Fruit fly (Drosophila melanogaster) whole organism, prepupa: ENCODE measurements around the gene fd96Ca.

Experiments used
- Blimp-1 ChIP-seq: fragments of 200-800 bp; sonication (Bioruptor generic); optimal IDR thresholded peaks from 3 replicates; lab custom pipeline; 2017; ENCODE audit warnings: missing biosample characterization, missing genetic modification characterization, mild to moderate bottlenecking, moderate library complexity, missing genetic modification reagents
- CG10631 ChIP-seq: fragments of 200-800 bp; sonication (Bioruptor generic); optimal IDR thresholded peaks from 2 replicates; lab custom pipeline; 2016; ENCODE audit warnings: missing biosample characterization, missing genetic modification characterization
- CG10669 ChIP-seq: fragments of 200-800 bp; sonication (Bioruptor generic); optimal IDR thresholded peaks from 3 replicates; lab custom pipeline; 2018; ENCODE audit warnings: missing biosample characterization, mild to moderate bottlenecking, missing genetic modification characterization, moderate library complexity
- CG11294 ChIP-seq: fragments of 200-800 bp; sonication (Bioruptor generic); IDR thresholded peaks from 2 replicates; pipeline ENCODE4 v1.3.6; 2022; ENCODE audit warnings: missing biosample characterization, missing genetic modification characterization
- CG11762 ChIP-seq: fragments of 200-800 bp; sonication (Bioruptor generic); optimal IDR thresholded peaks from 3 replicates; lab custom pipeline; 2016; ENCODE audit warnings: missing biosample characterization, missing genetic modification characterization; ENCODE audit not compliant: insufficient read depth
- CG1621 ChIP-seq: fragments of 200-800 bp; sonication (Bioruptor generic); optimal IDR thresholded peaks from 3 replicates; lab custom pipeline; 2018; ENCODE audit warnings: missing biosample characterization, mild to moderate bottlenecking, missing genetic modification characterization
- CG16779 ChIP-seq: fragments of 200-800 bp; sonication (Bioruptor generic); optimal IDR thresholded peaks from 3 replicates; lab custom pipeline; 2017; ENCODE audit warnings: missing biosample characterization, mild to moderate bottlenecking, missing genetic modification characterization
- CG3032 ChIP-seq: fragments of 200-800 bp; optimal IDR thresholded peaks from 2 replicates; lab custom pipeline; 2019; ENCODE audit warnings: missing biosample characterization, mild to moderate bottlenecking, missing genetic modification characterization, moderate library complexity
- CG31627 ChIP-seq: fragments of 200-800 bp; sonication (Bioruptor generic); optimal IDR thresholded peaks from 3 replicates; lab custom pipeline; 2016; ENCODE audit warnings: missing biosample characterization, missing genetic modification characterization
- CG32006 ChIP-seq: fragments of 200-800 bp; sonication (Bioruptor generic); optimal IDR thresholded peaks from 3 replicates; lab custom pipeline; 2017; ENCODE audit warnings: missing biosample characterization, mild to moderate bottlenecking, missing genetic modification characterization
- CG34406 ChIP-seq: fragments of 200-800 bp; sonication (Bioruptor generic); optimal IDR thresholded peaks from 3 replicates; lab custom pipeline; 2016; ENCODE audit warnings: missing biosample characterization, missing genetic modification characterization
- CG3919 ChIP-seq: fragments of 200-800 bp; sonication (Bioruptor generic); optimal IDR thresholded peaks from 3 replicates; lab custom pipeline; 2016; ENCODE audit warnings: missing biosample characterization, missing genetic modification characterization
- CG6163 ChIP-seq: fragments of 200-800 bp; sonication (Bioruptor generic); IDR thresholded peaks from 3 replicates; pipeline ENCODE4 v1.3.6; 2022; ENCODE audit warnings: missing biosample characterization, missing genetic modification characterization
- CG6276 ChIP-seq: fragments of 200-800 bp; sonication (Bioruptor generic); optimal IDR thresholded peaks from 2 replicates; lab custom pipeline; 2017; ENCODE audit warnings: missing biosample characterization, mild to moderate bottlenecking, missing genetic modification characterization
- CG6792 ChIP-seq: fragments of 200-800 bp; sonication (Bioruptor generic); optimal IDR thresholded peaks from 3 replicates; lab custom pipeline; 2016; ENCODE audit warnings: missing biosample characterization, missing genetic modification characterization
- CG6808 ChIP-seq: fragments of 200-800 bp; sonication (Bioruptor generic); optimal IDR thresholded peaks from 3 replicates; lab custom pipeline; 2017; ENCODE audit warnings: missing biosample characterization, missing genetic modification characterization, mild to moderate bottlenecking, moderate library complexity, missing genetic modification reagents
- CG6854 ChIP-seq: fragments of 200-800 bp; sonication (Bioruptor generic); optimal IDR thresholded peaks from 2 replicates; lab custom pipeline; 2017; ENCODE audit warnings: missing biosample characterization, mild to moderate bottlenecking, missing genetic modification characterization
- CG7368 ChIP-seq: fragments of 200-800 bp; sonication (Bioruptor generic); optimal IDR thresholded peaks from 3 replicates; lab custom pipeline; 2016; ENCODE audit warnings: missing biosample characterization, missing genetic modification characterization
- CG8119 ChIP-seq: fragments of 200-800 bp; sonication (Bioruptor generic); IDR thresholded peaks from 3 replicates; pipeline ENCODE4 v1.3.6; 2022; ENCODE audit warnings: missing biosample characterization, missing genetic modification characterization
- CG8632 ChIP-seq: fragments of 200-800 bp; sonication (Bioruptor generic); optimal IDR thresholded peaks from 3 replicates; lab custom pipeline; 2016; ENCODE audit warnings: missing biosample characterization, missing genetic modification characterization
- CG9139 ChIP-seq: fragments of 200-800 bp; sonication (Bioruptor generic); optimal IDR thresholded peaks from 3 replicates; lab custom pipeline; 2017; ENCODE audit warnings: missing biosample characterization, mild to moderate bottlenecking, missing genetic modification characterization
- Eip75B ChIP-seq: fragments of 200-800 bp; sonication (Bioruptor generic); optimal IDR thresholded peaks from 3 replicates; lab custom pipeline; 2016; ENCODE audit warnings: missing biosample characterization, missing genetic modification characterization
- Eip78C ChIP-seq: fragments of 200-800 bp; sonication (Bioruptor generic); peaks from one replicate; lab custom pipeline; 2016; ENCODE audit warnings: missing biosample characterization, missing genetic modification characterization
- Eip93F ChIP-seq: fragments of 200-800 bp; sonication (Bioruptor generic); optimal IDR thresholded peaks from 2 replicates; lab custom pipeline; 2016; ENCODE audit warnings: missing biosample characterization, mild to moderate bottlenecking, missing genetic modification characterization
- Ets21C ChIP-seq: fragments of 200-800 bp; sonication (Bioruptor generic); optimal IDR thresholded peaks from 3 replicates; lab custom pipeline; 2016; ENCODE audit warnings: missing biosample characterization, missing genetic modification characterization
- Gug ChIP-seq: fragments of 200-800 bp; sonication (Bioruptor generic); IDR thresholded peaks from 2 replicates; pipeline ENCODE4 v1.3.6; 2022; ENCODE audit warnings: missing biosample characterization, missing genetic modification characterization
- Hr38 ChIP-seq: sonication (Bioruptor generic); optimal IDR thresholded peaks from 2 replicates; lab custom pipeline; 2016; ENCODE audit warnings: missing biosample characterization, missing genetic modification characterization
- Hr39 ChIP-seq: fragments of 200-800 bp; sonication (Bioruptor generic); optimal IDR thresholded peaks from 2 replicates; lab custom pipeline; 2016; ENCODE audit warnings: missing biosample characterization, missing genetic modification characterization
- Hr4 ChIP-seq: fragments of 200-800 bp; sonication (Bioruptor generic); optimal IDR thresholded peaks from 3 replicates; lab custom pipeline; 2016; ENCODE audit warnings: missing biosample characterization, missing genetic modification characterization
- Lpt ChIP-seq: fragments of 200-800 bp; sonication (Bioruptor generic); optimal IDR thresholded peaks from 3 replicates; lab custom pipeline; 2016; ENCODE audit warnings: missing biosample characterization, missing genetic modification characterization
- Met ChIP-seq: fragments of 200-800 bp; sonication (Bioruptor generic); optimal IDR thresholded peaks from 3 replicates; lab custom pipeline; 2016; ENCODE audit warnings: missing biosample characterization, missing genetic modification characterization
- Smox ChIP-seq: fragments of 200-800 bp; sonication (Bioruptor generic); optimal IDR thresholded peaks from 3 replicates; lab custom pipeline; 2016; ENCODE audit warnings: missing biosample characterization, missing genetic modification characterization
- Sox102F ChIP-seq: fragments of 200-800 bp; sonication (Bioruptor generic); optimal IDR thresholded peaks from 2 replicates; lab custom pipeline; 2016; ENCODE audit warnings: missing biosample characterization, mild to moderate bottlenecking, missing genetic modification characterization
- Sox14 ChIP-seq: fragments of 200-800 bp; sonication (Bioruptor generic); optimal IDR thresholded peaks from 3 replicates; lab custom pipeline; 2016; ENCODE audit warnings: missing biosample characterization, missing genetic modification characterization
- Sox15 ChIP-seq: fragments of 200-800 bp; sonication (Bioruptor generic); optimal IDR thresholded peaks from 3 replicates; lab custom pipeline; 2016; ENCODE audit warnings: missing biosample characterization, missing genetic modification characterization
- achi ChIP-seq: fragments of 200-800 bp; sonication (Bioruptor generic); optimal IDR thresholded peaks from 3 replicates; lab custom pipeline; 2016; ENCODE audit warnings: missing biosample characterization, missing genetic modification characterization
- cyc ChIP-seq: fragments of 200-800 bp; sonication (Bioruptor generic); optimal IDR thresholded peaks from 3 replicates; lab custom pipeline; 2016; ENCODE audit warnings: missing biosample characterization, missing genetic modification characterization
- dac ChIP-seq: fragments of 200-800 bp; sonication (Bioruptor generic); optimal IDR thresholded peaks from 2 replicates; lab custom pipeline; 2017; ENCODE audit warnings: missing biosample characterization, mild to moderate bottlenecking, missing genetic modification characterization
- dsx ChIP-seq: fragments of 200-800 bp; optimal IDR thresholded peaks from 3 replicates; lab custom pipeline; 2019; ENCODE audit warnings: missing biosample characterization, mild to moderate bottlenecking, missing genetic modification characterization, moderate library complexity; ENCODE audit not compliant: poor library complexity, severe bottlenecking
- eg ChIP-seq: fragments of 200-800 bp; sonication (Bioruptor generic); IDR thresholded peaks from 3 replicates; pipeline ENCODE4 v1.3.6; 2022; ENCODE audit warnings: missing biosample characterization, missing genetic modification characterization
- esn ChIP-seq: fragments of 200-800 bp; sonication (Bioruptor generic); optimal IDR thresholded peaks from 2 replicates; lab custom pipeline; 2016; ENCODE audit warnings: missing biosample characterization, mild to moderate bottlenecking, missing genetic modification characterization, moderate library complexity
- fd59A ChIP-seq: fragments of 200-800 bp; sonication (Bioruptor generic); optimal IDR thresholded peaks from 2 replicates; lab custom pipeline; 2017; ENCODE audit warnings: missing biosample characterization, mild to moderate bottlenecking, missing genetic modification characterization, missing genetic modification reagents
- fd85E ChIP-seq: fragments of 200-800 bp; sonication (Bioruptor generic); optimal IDR thresholded peaks from 3 replicates; lab custom pipeline; 2016; ENCODE audit warnings: missing biosample characterization, missing genetic modification characterization
- fkh ChIP-seq: fragments of 200-800 bp; sonication (Bioruptor generic); optimal IDR thresholded peaks from 3 replicates; lab custom pipeline; 2017; ENCODE audit warnings: missing biosample characterization, mild to moderate bottlenecking, missing genetic modification characterization, moderate library complexity
- lz ChIP-seq: fragments of 200-800 bp; sonication (Bioruptor generic); optimal IDR thresholded peaks from 3 replicates; lab custom pipeline; 2016; ENCODE audit warnings: missing biosample characterization, missing genetic modification characterization
- net ChIP-seq: fragments of 200-800 bp; sonication (Bioruptor generic); optimal IDR thresholded peaks from 3 replicates; lab custom pipeline; 2016; ENCODE audit warnings: missing biosample characterization, missing genetic modification characterization
- pdm3 ChIP-seq: fragments of 200-800 bp; sonication (Bioruptor generic); optimal IDR thresholded peaks from 3 replicates; lab custom pipeline; 2016; ENCODE audit warnings: missing biosample characterization, missing genetic modification characterization
- salr ChIP-seq, 2 experiments: fragments of 200-800 bp; sonication (Bioruptor generic); optimal IDR thresholded peaks; 3 replicates each; lab custom pipeline; 2016 to 2018; ENCODE audit warnings: missing biosample characterization in 2 of 2, missing genetic modification characterization in 2 of 2, mild to moderate bottlenecking in 1 of 2
- spab ChIP-seq: fragments of 200-800 bp; sonication (Bioruptor generic); optimal IDR thresholded peaks from 2 replicates; lab custom pipeline; 2017; ENCODE audit warnings: missing biosample characterization, mild to moderate bottlenecking, missing genetic modification characterization, missing genetic modification reagents
- ss ChIP-seq, 2 experiments: fragments of 200-800 bp; sonication (Bioruptor generic); optimal IDR thresholded peaks; 2 replicates in 1 of 2; 3 replicates in 1 of 2; lab custom pipeline; 2017 to 2018; ENCODE audit warnings: mild to moderate bottlenecking in 2 of 2, missing biosample characterization in 2 of 2, missing genetic modification characterization in 2 of 2, moderate library complexity in 1 of 2
- svp ChIP-seq: fragments of 200-800 bp; sonication (Bioruptor generic); peaks from one replicate; lab custom pipeline; 2016; ENCODE audit warnings: missing biosample characterization, missing genetic modification characterization
- topi ChIP-seq: fragments of 200-800 bp; sonication (Bioruptor generic); optimal IDR thresholded peaks from 3 replicates; lab custom pipeline; 2016; ENCODE audit warnings: missing biosample characterization, missing genetic modification characterization
- vri ChIP-seq: fragments of 200-800 bp; sonication (Bioruptor generic); optimal IDR thresholded peaks from 3 replicates; lab custom pipeline; 2016; ENCODE audit warnings: missing biosample characterization, mild to moderate bottlenecking, missing genetic modification characterization

fd96Ca gene

DNA sequence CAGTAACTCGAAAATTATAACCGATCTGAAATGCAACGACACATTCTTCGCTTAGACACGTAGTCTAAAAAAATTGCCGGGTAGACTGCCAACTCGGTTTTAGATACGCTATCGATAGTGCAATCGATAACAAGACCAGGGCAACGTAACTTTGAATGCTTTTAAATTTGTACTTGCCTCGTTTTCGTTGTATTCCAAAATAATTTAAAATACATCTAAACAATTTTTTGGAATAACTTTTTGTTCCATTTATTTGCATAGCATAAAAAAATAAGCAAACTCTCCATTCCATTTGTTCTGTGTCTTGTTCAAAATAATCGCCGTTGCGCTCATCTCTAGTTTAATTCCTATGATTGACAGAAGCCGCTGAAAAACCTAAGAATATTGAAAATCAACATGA, 12.9 kb upstream of the fd96Ca start, which contains the start of the genes Stt3B and CG11839:
TSS of gene Stt3B (minus strand) at position 69 of the 400 bp plus-strand sequence.
TSS of gene CG11839 (plus strand) at position 359 of the 400 bp plus-strand sequence.
- TF ChIP-seq Hr38 (GFP tag; lab: Kevin White, UChicago): peak; percentile 10
- no peak for TF ChIP-seq Hr39 (GFP tag; lab: Kevin White, UChicago)
- no peak for TF ChIP-seq Hr4 (GFP tag; lab: Kevin White, UChicago)
- TF ChIP-seq Smox (GFP tag; lab: Kevin White, UChicago): no peak
- no peak for TF ChIP-seq CG7368
- TF ChIP-seq Sox15 (GFP tag; lab: Kevin White, UChicago): peak; percentile 42
- TF ChIP-seq esn (GFP tag; lab: Kevin White, UChicago): peak; percentile 77
- peak; percentile 79 for TF ChIP-seq cyc (GFP tag; lab: Kevin White, UChicago)
- peak; percentile 85 for TF ChIP-seq CG31627 (GFP tag; lab: Kevin White, UChicago)
- TF ChIP-seq pdm3: no peak
- no peak for TF ChIP-seq CG6854 (GFP tag; lab: Kevin White, UChicago)
- no peak for TF ChIP-seq CG8119 (GFP tag; lab: Robert Waterston, UW)
- TF ChIP-seq CG3919 (GFP tag; lab: Kevin White, UChicago): no peak
- TF ChIP-seq CG16779 (tag; lab: Kevin White, UChicago): no peak
- TF ChIP-seq Sox102F (GFP tag; lab: Kevin White, UChicago): no peak
- TF ChIP-seq CG6163 (GFP tag; lab: Robert Waterston, UW): no peak
- no peak for TF ChIP-seq net (GFP tag; lab: Kevin White, UChicago)
- no peak for TF ChIP-seq CG6792 (GFP tag; lab: Kevin White, UChicago)
- no peak for TF ChIP-seq CG9139 (GFP tag; lab: Kevin White, UChicago)
- peak; percentile 67 for TF ChIP-seq CG3032 (tag; lab: Kevin White, UChicago)
- no peak for TF ChIP-seq fd85E
- TF ChIP-seq Ets21C: no peak
- no peak for TF ChIP-seq fd59A (GFP tag; lab: Kevin White, UChicago)
- TF ChIP-seq Sox14 (GFP tag; lab: Kevin White, UChicago): no peak
- TF ChIP-seq dac: no peak
- no peak for TF ChIP-seq salr (GFP tag; optimal IDR thresholded peaks at IDR 0.05; lab: Kevin White, UChicago)
- TF ChIP-seq CG11762 (GFP tag; lab: Kevin White, UChicago): no peak
- TF ChIP-seq vri: no peak
- no peak for TF ChIP-seq Blimp-1 (GFP tag; lab: Kevin White, UChicago)
- peak; percentile 81 for TF ChIP-seq lz (GFP tag; lab: Kevin White, UChicago)
- TF ChIP-seq topi (GFP tag; lab: Kevin White, UChicago): no peak
- TF ChIP-seq fkh: peak; percentile 64
- TF ChIP-seq dsx (GFP tag; lab: Kevin White, UChicago): no peak
- TF ChIP-seq CG1621 (tag; lab: Kevin White, UChicago): peak; percentile 73
- TF ChIP-seq CG6808: no peak
- no peak for TF ChIP-seq Eip93F (GFP tag; lab: Kevin White, UChicago)
- TF ChIP-seq CG11294 (GFP tag; lab: Robert Waterston, UW): no peak
- no peak for TF ChIP-seq Gug (GFP tag; lab: Robert Waterston, UW)
- no peak for TF ChIP-seq svp (GFP tag; lab: Kevin White, UChicago)
- no peak for TF ChIP-seq Met (GFP tag; lab: Kevin White, UChicago)
- TF ChIP-seq Eip78C: no peak
- TF ChIP-seq eg: no peak
- TF ChIP-seq CG10669 (GFP tag; lab: Kevin White, UChicago): no peak
- TF ChIP-seq ss (GFP tag; optimal IDR thresholded peaks at IDR 0.05; lab: Kevin White, UChicago): no peak
- TF ChIP-seq CG8632 (GFP tag; lab: Kevin White, UChicago): peak; percentile 43
- no peak for TF ChIP-seq Eip75B (GFP tag; lab: Kevin White, UChicago)
- TF ChIP-seq CG10631: peak; percentile 72
- no peak for TF ChIP-seq CG34406
- TF ChIP-seq Lpt (GFP tag; lab: Kevin White, UChicago): no peak
- TF ChIP-seq achi: no peak
- no peak for TF ChIP-seq CG6276 (GFP tag; lab: Kevin White, UChicago)
- no peak for TF ChIP-seq spab (GFP tag; lab: Kevin White, UChicago)
- no peak for TF ChIP-seq CG32006 (GFP tag; lab: Kevin White, UChicago)
